Fruit fly (Drosophila melanogaster) whole organism, embryonic: ENCODE measurements around the gene zye.

Source experiments
- ATbp ChIP-seq: fragments of 200-800 bp; sonication (Bioruptor generic); optimal IDR thresholded peaks from 2 replicates; lab custom pipeline; 2017; ENCODE audit warnings: missing biosample characterization, mild to moderate bottlenecking, missing genetic modification characterization, missing genetic modification reagents
- Antp ChIP-seq: fragments of 200-800 bp; sonication (Bioruptor generic); optimal IDR thresholded peaks from 3 replicates; lab custom pipeline; 2016; ENCODE audit warnings: missing biosample characterization, missing genetic modification characterization
- CG10274 ChIP-seq: fragments of 200-800 bp; sonication (Bioruptor generic); optimal IDR thresholded peaks from 3 replicates; lab custom pipeline; 2017; ENCODE audit warnings: missing biosample characterization, mild to moderate bottlenecking, missing genetic modification characterization
- CG11560 ChIP-seq: fragments of 200-800 bp; sonication (Bioruptor generic); IDR thresholded peaks from 3 replicates; pipeline ENCODE4 v1.3.6; 2022; ENCODE audit warnings: missing biosample characterization, missing genetic modification characterization
- CG11695 ChIP-seq: fragments of 200-800 bp; sonication (Bioruptor generic); IDR thresholded peaks from 3 replicates; pipeline ENCODE4 v1.3.6; 2022; ENCODE audit warnings: missing biosample characterization, missing genetic modification characterization
- CG12155 ChIP-seq: fragments of 200-800 bp; sonication (Bioruptor generic); optimal IDR thresholded peaks from 3 replicates; lab custom pipeline; 2016; ENCODE audit warnings: missing biosample characterization, missing genetic modification characterization
- CG12219 ChIP-seq: fragments of 200-800 bp; sonication (Bioruptor generic); optimal IDR thresholded peaks from 3 replicates; lab custom pipeline; 2018; ENCODE audit warnings: missing biosample characterization, mild to moderate bottlenecking, missing genetic modification characterization
- CG13894 ChIP-seq: fragments of 200-800 bp; sonication (Bioruptor generic); optimal IDR thresholded peaks from 3 replicates; lab custom pipeline; 2018; ENCODE audit warnings: missing biosample characterization, mild to moderate bottlenecking, missing genetic modification characterization, moderate library complexity
- CG15696 ChIP-seq: fragments of 200-800 bp; sonication (Bioruptor generic); optimal IDR thresholded peaks from 2 replicates; lab custom pipeline; 2019; ENCODE audit warnings: missing biosample characterization, mild to moderate bottlenecking, missing genetic modification characterization, moderate library complexity
- CG1602 ChIP-seq: fragments of 200-800 bp; sonication (Bioruptor generic); optimal IDR thresholded peaks from 3 replicates; lab custom pipeline; 2016; ENCODE audit warnings: missing biosample characterization, missing genetic modification characterization
- CG17361 ChIP-seq: fragments of 200-800 bp; sonication (Bioruptor generic); IDR thresholded peaks from 3 replicates; pipeline ENCODE4 v1.3.6; 2022; ENCODE audit warnings: missing biosample characterization, missing genetic modification characterization
- CG2129 ChIP-seq: fragments of 200-800 bp; sonication (Bioruptor generic); IDR thresholded peaks from 2 replicates; pipeline ENCODE4 v1.3.6; 2022; ENCODE audit warnings: missing biosample characterization, missing genetic modification characterization; ENCODE audit not compliant: partially characterized antibody
- CG2889 ChIP-seq: fragments of 200-800 bp; sonication (Bioruptor generic); IDR thresholded peaks from 3 replicates; pipeline ENCODE4 v1.3.6; 2022; ENCODE audit warnings: missing biosample characterization, missing genetic modification characterization
- CG3065 ChIP-seq: fragments of 200-800 bp; sonication (Bioruptor generic); optimal IDR thresholded peaks from 2 replicates; lab custom pipeline; 2016; ENCODE audit warnings: missing biosample characterization, missing genetic modification characterization
- CG34224 ChIP-seq: fragments of 200-800 bp; sonication (Bioruptor generic); IDR thresholded peaks from 3 replicates; pipeline ENCODE4 v1.3.6; 2022; ENCODE audit warnings: missing biosample characterization, missing genetic modification characterization; ENCODE audit not compliant: partially characterized antibody
- CG34376 ChIP-seq: fragments of 200-800 bp; sonication (Bioruptor generic); optimal IDR thresholded peaks from 2 replicates; lab custom pipeline; 2018; ENCODE audit warnings: missing biosample characterization, mild to moderate bottlenecking, missing genetic modification characterization
- CG4328 ChIP-seq: fragments of 200-800 bp; sonication (Bioruptor generic); optimal IDR thresholded peaks from 3 replicates; lab custom pipeline; 2017; ENCODE audit warnings: missing biosample characterization, missing genetic modification reagents, missing genetic modification characterization
- CG6654 ChIP-seq: fragments of 200-800 bp; sonication (Bioruptor generic); optimal IDR thresholded peaks from 2 replicates; lab custom pipeline; 2017; ENCODE audit warnings: missing biosample characterization, mild to moderate bottlenecking, missing genetic modification characterization
- CG7372 ChIP-seq: fragments of 200-800 bp; sonication (Bioruptor generic); IDR thresholded peaks from 2 replicates; pipeline ENCODE4 v1.3.6; 2022; ENCODE audit warnings: missing biosample characterization, missing genetic modification characterization
- CG7786 ChIP-seq: fragments of 200-800 bp; sonication (Bioruptor generic); optimal IDR thresholded peaks from 2 replicates; lab custom pipeline; 2016; ENCODE audit warnings: missing biosample characterization, missing genetic modification characterization
- CG9437 ChIP-seq: fragments of 200-800 bp; sonication (Bioruptor generic); optimal IDR thresholded peaks from 2 replicates; lab custom pipeline; 2018; ENCODE audit warnings: missing biosample characterization, mild to moderate bottlenecking, missing genetic modification characterization
- CrebB ChIP-seq: fragments of 200-800 bp; sonication (Bioruptor generic); optimal IDR thresholded peaks from 3 replicates; lab custom pipeline; 2018; ENCODE audit warnings: missing biosample characterization, mild to moderate bottlenecking, missing genetic modification characterization
- D19B ChIP-seq: fragments of 200-800 bp; sonication (Bioruptor generic); optimal IDR thresholded peaks from 2 replicates; lab custom pipeline; 2017; ENCODE audit warnings: missing biosample characterization, mild to moderate bottlenecking, missing genetic modification characterization
- Ets97D ChIP-seq: fragments of 200-800 bp; sonication (Bioruptor generic); optimal IDR thresholded peaks from 3 replicates; lab custom pipeline; 2016; ENCODE audit warnings: missing biosample characterization, missing genetic modification characterization
- Gug ChIP-seq: fragments of 200-800 bp; sonication (Bioruptor generic); IDR thresholded peaks from 4 replicates; pipeline ENCODE4 v1.3.6; 2022; ENCODE audit warnings: missing biosample characterization, missing genetic modification characterization
- HmgZ ChIP-seq: fragments of 200-800 bp; sonication (Bioruptor generic); optimal IDR thresholded peaks from 2 replicates; lab custom pipeline; 2018; ENCODE audit warnings: missing biosample characterization, mild to moderate bottlenecking, missing genetic modification characterization
- Lim3 ChIP-seq: fragments of 200-800 bp; sonication (Bioruptor generic); IDR thresholded peaks from 2 replicates; pipeline ENCODE4 v1.3.6; 2022; ENCODE audit warnings: missing biosample characterization, missing genetic modification characterization
- Med ChIP-seq: fragments of 200-800 bp; sonication (Bioruptor generic); peaks from one replicate; lab custom pipeline; 2016; ENCODE audit warnings: missing biosample characterization, missing genetic modification characterization, mild to moderate bottlenecking, inconsistent platforms, moderate library complexity
- Mrtf ChIP-seq: fragments of 200-800 bp; sonication (Bioruptor generic); IDR thresholded peaks from 3 replicates; pipeline ENCODE4 v1.3.6; 2022; ENCODE audit warnings: missing biosample characterization, missing genetic modification characterization
- NC2α ChIP-seq: fragments of 200-800 bp; sonication (Bioruptor generic); optimal IDR thresholded peaks from 2 replicates; lab custom pipeline; 2016; ENCODE audit warnings: missing biosample characterization, missing genetic modification characterization
- Oli ChIP-seq: fragments of 200-800 bp; sonication (Bioruptor generic); optimal IDR thresholded peaks from 2 replicates; lab custom pipeline; 2018; ENCODE audit warnings: missing biosample characterization, mild to moderate bottlenecking, missing genetic modification characterization, moderate library complexity
- Poxn ChIP-seq: fragments of 200-800 bp; sonication (Bioruptor generic); IDR thresholded peaks from 2 replicates; pipeline ENCODE4 v1.3.6; 2022; ENCODE audit warnings: missing biosample characterization, missing genetic modification characterization
- ab ChIP-seq: fragments of 200-800 bp; sonication (Bioruptor generic); optimal IDR thresholded peaks from 2 replicates; lab custom pipeline; 2016; ENCODE audit warnings: missing biosample characterization, missing genetic modification characterization
- bsh ChIP-seq, 2 experiments: fragments of 200-800 bp; sonication (Bioruptor generic); optimal IDR thresholded peaks; 2 replicates each; lab custom pipeline; 2017 to 2018; ENCODE audit warnings: mild to moderate bottlenecking in 2 of 2, missing biosample characterization in 2 of 2, missing genetic modification characterization in 2 of 2, moderate library complexity in 1 of 2
- dpn ChIP-seq, 2 experiments: fragments of 200-800 bp; sonication (Bioruptor generic); optimal IDR thresholded peaks; 3 replicates each; lab custom pipeline; 2016; ENCODE audit warnings: missing biosample characterization in 2 of 2, missing genetic modification characterization in 2 of 2
- dysf ChIP-seq: fragments of 200-800 bp; sonication (Bioruptor generic); IDR thresholded peaks from 3 replicates; pipeline ENCODE4 v1.3.6; 2022; ENCODE audit warnings: missing biosample characterization, missing genetic modification characterization
- ind ChIP-seq: fragments of 200-800 bp; sonication (Bioruptor generic); optimal IDR thresholded peaks from 3 replicates; lab custom pipeline; 2016; ENCODE audit warnings: missing biosample characterization, missing genetic modification characterization
- org-1 ChIP-seq: fragments of 200-800 bp; sonication (Bioruptor generic); optimal IDR thresholded peaks from 2 replicates; lab custom pipeline; 2017; ENCODE audit warnings: missing biosample characterization, missing genetic modification characterization
- pita ChIP-seq: fragments of 200-800 bp; sonication (Bioruptor generic); optimal IDR thresholded peaks from 2 replicates; lab custom pipeline; 2017; ENCODE audit warnings: missing biosample characterization, mild to moderate bottlenecking, missing genetic modification characterization
- run ChIP-seq: fragments of 200-800 bp; sonication (Bioruptor generic); optimal IDR thresholded peaks from 3 replicates; lab custom pipeline; 2018; ENCODE audit warnings: missing biosample characterization, mild to moderate bottlenecking, missing genetic modification characterization
- schlank ChIP-seq: fragments of 200-800 bp; sonication (Bioruptor generic); optimal IDR thresholded peaks from 2 replicates; lab custom pipeline; 2018; ENCODE audit warnings: missing biosample characterization, mild to moderate bottlenecking, missing genetic modification characterization
- sd ChIP-seq: fragments of 200-800 bp; sonication (Bioruptor generic); optimal IDR thresholded peaks from 3 replicates; lab custom pipeline; 2018; ENCODE audit warnings: missing biosample characterization, mild to moderate bottlenecking, missing genetic modification characterization, moderate library complexity
- slbo ChIP-seq: fragments of 200-800 bp; sonication (Bioruptor generic); IDR thresholded peaks from 2 replicates; pipeline ENCODE4 v1.3.6; 2022; ENCODE audit warnings: missing biosample characterization, missing genetic modification characterization
- sr ChIP-seq: fragments of 200-800 bp; sonication (Bioruptor generic); IDR thresholded peaks from 3 replicates; pipeline ENCODE4 v1.3.6; 2022; ENCODE audit warnings: missing biosample characterization, missing genetic modification characterization
- unc-4 ChIP-seq: fragments of 200-800 bp; sonication (Bioruptor generic); IDR thresholded peaks from 2 replicates; pipeline ENCODE4 v1.3.6; 2022; ENCODE audit warnings: missing biosample characterization, missing genetic modification characterization; ENCODE audit not compliant: partially characterized antibody
- unpg ChIP-seq: fragments of 200-800 bp; sonication (Bioruptor generic); optimal IDR thresholded peaks from 3 replicates; lab custom pipeline; 2018; ENCODE audit warnings: missing biosample characterization, mild to moderate bottlenecking, missing genetic modification characterization, moderate library complexity
- vfl ChIP-seq: fragments of 200-800 bp; sonication (Bioruptor generic); optimal IDR thresholded peaks from 2 replicates; lab custom pipeline; 2016; ENCODE audit warnings: missing biosample characterization, missing genetic modification characterization
- vnd ChIP-seq: fragments of 200-800 bp; sonication (Bioruptor generic); IDR thresholded peaks from 3 replicates; pipeline ENCODE4 v1.3.6; 2022; ENCODE audit warnings: missing biosample characterization, missing genetic modification characterization; ENCODE audit not compliant: partially characterized antibody
- wek ChIP-seq: fragments of 200-800 bp; sonication (Bioruptor generic); optimal IDR thresholded peaks from 3 replicates; lab custom pipeline; 2018; ENCODE audit warnings: missing biosample characterization, mild to moderate bottlenecking, missing genetic modification characterization, moderate library complexity

Gene zye

dm6 chr3L:20395257-20395909 lies 18.0 kb upstream of the zye start (continued):
- 0 out of 3 replicates have a peak, but pooled peaks have one; percentile 37 for TF ChIP-seq Mrtf (GFP tag; lab: Robert Waterston, UW)
- TF ChIP-seq CG15696 (tag; lab: Kevin White, UChicago), result no peak
- no peak for TF ChIP-seq org-1
- peak; percentile 51; the same call in 1 of the 3 replicates for TF ChIP-seq CG17361 (GFP tag; lab: Robert Waterston, UW)
- no peak for TF ChIP-seq Lim3 (GFP tag; lab: Robert Waterston, UW)
- TF ChIP-seq CG12219 (GFP tag; lab: Kevin White, UChicago), result no peak
- TF ChIP-seq CrebB (tag; lab: Kevin White, UChicago), result peak; percentile 44
- no peak for TF ChIP-seq wek (GFP tag; lab: Kevin White, UChicago)
- peak; percentile 13 for TF ChIP-seq Antp
- peak; percentile 46; the same call in 1 of the 3 replicates for TF ChIP-seq CG11695 (GFP tag; lab: Robert Waterston, UW)
- peak; percentile 99 for TF ChIP-seq D19B
- TF ChIP-seq CG10274 (GFP tag; lab: Kevin White, UChicago), result peak; percentile 13
- peak; percentile 82 for TF ChIP-seq CG34376 (GFP tag; lab: Kevin White, UChicago)
- TF ChIP-seq Med (GFP tag; lab: Kevin White, UChicago), result peak; percentile 87
- no peak for TF ChIP-seq ATbp (GFP tag; lab: Kevin White, UChicago)
- peak; percentile 26 for TF ChIP-seq unpg
- peak; percentile 37 to 49 for TF ChIP-seq dpn (GFP tag; optimal IDR thresholded peaks at IDR 0.05; lab: Kevin White, UChicago)
- TF ChIP-seq CG34224, result peak; percentile 42; the same call in 2 of the 3 replicates
- TF ChIP-seq pita (GFP tag; lab: Kevin White, UChicago), result no peak
- TF ChIP-seq vnd (GFP tag; lab: Robert Waterston, UW), result peak; percentile 28; the same call in 1 of the 3 replicates
- TF ChIP-seq CG7786 (GFP tag; lab: Kevin White, UChicago), result peak; percentile 45
- peak; percentile 60 for TF ChIP-seq CG12155 (GFP tag; lab: Kevin White, UChicago)
- peak; percentile 69 for TF ChIP-seq slbo (GFP tag; lab: Robert Waterston, UW)
- TF ChIP-seq CG4328 (GFP tag; lab: Kevin White, UChicago), result peak; percentile 34
- TF ChIP-seq HmgZ (tag; lab: Kevin White, UChicago), result peak; percentile 72
- TF ChIP-seq CG9437 (GFP tag; lab: Kevin White, UChicago), result no peak
- peak; percentile 48 for TF ChIP-seq Oli (tag; lab: Kevin White, UChicago)
- peak; percentile 17; the same call in 1 of the 4 replicates for TF ChIP-seq Gug (GFP tag; lab: Robert Waterston, UW)
- no peak for TF ChIP-seq Poxn (GFP tag; lab: Robert Waterston, UW)
- no peak for TF ChIP-seq CG2889 (GFP tag; lab: Robert Waterston, UW)
- no peak for TF ChIP-seq unc-4 (GFP tag; lab: Robert Waterston, UW)
- TF ChIP-seq CG1602 (GFP tag; lab: Kevin White, UChicago), result no peak
- no peak for TF ChIP-seq CG7372 (GFP tag; lab: Robert Waterston, UW)
- peak; percentile 70 for TF ChIP-seq sd
- no peak for TF ChIP-seq run (tag; lab: Kevin White, UChicago)
- no peak for TF ChIP-seq NC2α
- peak; percentile 30 for TF ChIP-seq vfl (GFP tag; lab: Kevin White, UChicago)
- peak; percentile 11 for TF ChIP-seq Ets97D (GFP tag; lab: Kevin White, UChicago)
- no peak for TF ChIP-seq CG3065 (GFP tag; lab: Kevin White, UChicago)
- TF ChIP-seq CG11560 (tag; lab: Robert Waterston, UW), result no peak
- TF ChIP-seq CG13894, result peak; percentile 100
- peak; percentile 58; the same call in 2 of the 3 replicates for TF ChIP-seq dysf (GFP tag; lab: Robert Waterston, UW)
- no peak for TF ChIP-seq CG2129 (GFP tag; lab: Robert Waterston, UW)
- peak; percentile 55 for TF ChIP-seq ind (GFP tag; lab: Kevin White, UChicago)
- no peak for TF ChIP-seq schlank (tag; lab: Kevin White, UChicago)
- TF ChIP-seq CG6654 (GFP tag; lab: Kevin White, UChicago), result no peak
- TF ChIP-seq ab (GFP tag; lab: Kevin White, UChicago), result peak; percentile 39
- no peak for TF ChIP-seq bsh (GFP tag; optimal IDR thresholded peaks at IDR 0.05; lab: Kevin White, UChicago)
- TF ChIP-seq sr (GFP tag; lab: Robert Waterston, UW), result no peak
